Fruit fly (Drosophila melanogaster) whole organism, embryonic: Measurements from ENCODE around the gene CG43345.

Source experiments
- Abd-B ChIP-seq: fragments of 200-800 bp; sonication (Bioruptor generic); optimal IDR thresholded peaks from 2 replicates; lab custom pipeline; 2018; ENCODE audit warnings: missing biosample characterization, mild to moderate bottlenecking, missing genetic modification characterization, moderate library complexity
- Adf1 ChIP-seq: fragments of 200-800 bp; sonication (Bioruptor generic); IDR thresholded peaks from 2 replicates; pipeline ENCODE4 v1.3.6; 2022; ENCODE audit warnings: missing biosample characterization, missing genetic modification characterization
- B-H2 ChIP-seq: fragments of 200-800 bp; sonication (Bioruptor generic); optimal IDR thresholded peaks from 2 replicates; lab custom pipeline; 2018; ENCODE audit warnings: missing biosample characterization, mild to moderate bottlenecking, missing genetic modification characterization
- Bgb ChIP-seq: fragments of 200-800 bp; sonication (Bioruptor generic); IDR thresholded peaks from 2 replicates; pipeline ENCODE4 v1.3.6; 2022; ENCODE audit warnings: missing biosample characterization, missing genetic modification characterization; ENCODE audit not compliant: partially characterized antibody
- CG11247 ChIP-seq: fragments of 200-800 bp; sonication (Bioruptor generic); IDR thresholded peaks from 2 replicates; pipeline ENCODE4 v1.3.6; 2022; ENCODE audit warnings: missing biosample characterization, missing genetic modification characterization
- CG11456 ChIP-seq: fragments of 200-800 bp; sonication (Bioruptor generic); IDR thresholded peaks from 3 replicates; pipeline ENCODE4 v1.3.6; 2022; ENCODE audit warnings: missing biosample characterization, missing genetic modification characterization
- CG11695 ChIP-seq: fragments of 200-800 bp; sonication (Bioruptor generic); IDR thresholded peaks from 3 replicates; pipeline ENCODE4 v1.3.6; 2022; ENCODE audit warnings: missing biosample characterization, missing genetic modification characterization
- CG12104 ChIP-seq: fragments of 200-800 bp; sonication (Bioruptor generic); optimal IDR thresholded peaks from 3 replicates; lab custom pipeline; 2016; ENCODE audit warnings: missing biosample characterization, missing genetic modification characterization
- CG13624 ChIP-seq: fragments of 200-800 bp; sonication (Bioruptor generic); optimal IDR thresholded peaks from 2 replicates; lab custom pipeline; 2016; ENCODE audit warnings: missing biosample characterization, missing genetic modification characterization
- CG17568 ChIP-seq: fragments of 200-800 bp; sonication (Bioruptor generic); optimal IDR thresholded peaks from 2 replicates; lab custom pipeline; 2018; ENCODE audit warnings: missing biosample characterization, mild to moderate bottlenecking, missing genetic modification characterization, moderate library complexity
- CG17612 ChIP-seq: fragments of 200-800 bp; sonication (Bioruptor generic); IDR thresholded peaks from 2 replicates; pipeline ENCODE4 v1.3.6; 2022; ENCODE audit warnings: missing biosample characterization, missing genetic modification characterization
- CG2129 ChIP-seq: fragments of 200-800 bp; sonication (Bioruptor generic); IDR thresholded peaks from 2 replicates; pipeline ENCODE4 v1.3.6; 2022; ENCODE audit warnings: missing biosample characterization, missing genetic modification characterization; ENCODE audit not compliant: partially characterized antibody
- CG30403 ChIP-seq: fragments of 200-800 bp; sonication (Bioruptor generic); optimal IDR thresholded peaks from 3 replicates; lab custom pipeline; 2016; ENCODE audit warnings: missing biosample characterization, missing genetic modification characterization
- CG30431 ChIP-seq: fragments of 200-800 bp; sonication (Bioruptor generic); optimal IDR thresholded peaks from 2 replicates; lab custom pipeline; 2017; ENCODE audit warnings: missing biosample characterization, missing genetic modification characterization
- CG3847 ChIP-seq: fragments of 200-800 bp; sonication (Bioruptor generic); IDR thresholded peaks from 2 replicates; pipeline ENCODE4 v1.3.6; 2022; ENCODE audit warnings: missing biosample characterization, missing genetic modification characterization
- CG6272 ChIP-seq: fragments of 200-800 bp; sonication (Bioruptor generic); IDR thresholded peaks from 2 replicates; pipeline ENCODE4 v1.3.6; 2022; ENCODE audit warnings: missing biosample characterization, missing genetic modification characterization
- CG6791 ChIP-seq: fragments of 200-800 bp; sonication (Bioruptor generic); IDR thresholded peaks from 3 replicates; pipeline ENCODE4 v1.3.6; 2022; ENCODE audit warnings: missing biosample characterization, missing genetic modification characterization; ENCODE audit not compliant: partially characterized antibody
- CG9437 ChIP-seq: fragments of 200-800 bp; sonication (Bioruptor generic); optimal IDR thresholded peaks from 2 replicates; lab custom pipeline; 2018; ENCODE audit warnings: missing biosample characterization, mild to moderate bottlenecking, missing genetic modification characterization
- CHES-1-like ChIP-seq: fragments of 200-800 bp; sonication (Bioruptor generic); optimal IDR thresholded peaks from 2 replicates; lab custom pipeline; 2016; ENCODE audit warnings: missing biosample characterization, missing genetic modification characterization
- CoRest ChIP-seq: fragments of 200-800 bp; sonication (Bioruptor generic); optimal IDR thresholded peaks from 3 replicates; lab custom pipeline; 2018; ENCODE audit warnings: missing biosample characterization, mild to moderate bottlenecking, missing genetic modification characterization, moderate library complexity
- HLH4C ChIP-seq: fragments of 200-800 bp; sonication (Bioruptor generic); IDR thresholded peaks from 3 replicates; pipeline ENCODE4 v1.3.6; 2022; ENCODE audit warnings: missing biosample characterization, missing genetic modification characterization; ENCODE audit not compliant: partially characterized antibody
- Myb ChIP-seq: fragments of 200-800 bp; sonication (Bioruptor generic); optimal IDR thresholded peaks from 2 replicates; lab custom pipeline; 2016; ENCODE audit warnings: missing biosample characterization, missing genetic modification characterization
- PHDP ChIP-seq: fragments of 200-800 bp; sonication (Bioruptor generic); optimal IDR thresholded peaks from 3 replicates; lab custom pipeline; 2018; ENCODE audit warnings: missing biosample characterization, mild to moderate bottlenecking, missing genetic modification characterization, moderate library complexity
- ap ChIP-seq: fragments of 200-800 bp; sonication (Bioruptor generic); IDR thresholded peaks from 2 replicates; pipeline ENCODE4 v1.3.6; 2022; ENCODE audit warnings: missing biosample characterization, missing genetic modification characterization
- ato ChIP-seq: fragments of 200-800 bp; sonication (Bioruptor generic); IDR thresholded peaks from 2 replicates; pipeline ENCODE4 v1.3.6; 2022; ENCODE audit warnings: missing biosample characterization, missing genetic modification characterization; ENCODE audit not compliant: partially characterized antibody
- cas ChIP-seq: fragments of 200-800 bp; sonication (Bioruptor generic); IDR thresholded peaks from 2 replicates; pipeline ENCODE4 v1.3.6; 2022; ENCODE audit warnings: missing biosample characterization, missing genetic modification characterization
- chif ChIP-seq, 2 experiments: fragments of 200-800 bp; sonication (Bioruptor generic); optimal IDR thresholded peaks; 3 replicates each; lab custom pipeline; 2016; ENCODE audit warnings: missing biosample characterization in 2 of 2, missing genetic modification characterization in 2 of 2
- chinmo ChIP-seq: fragments of 200-800 bp; sonication (Bioruptor generic); IDR thresholded peaks from 4 replicates; pipeline ENCODE4 v1.3.6; 2022; ENCODE audit warnings: missing biosample characterization, missing genetic modification characterization; ENCODE audit not compliant: partially characterized antibody
- dm ChIP-seq: fragments of 200-800 bp; sonication (Bioruptor generic); optimal IDR thresholded peaks from 3 replicates; lab custom pipeline; 2016; ENCODE audit warnings: missing biosample characterization, missing genetic modification characterization
- eyg ChIP-seq: fragments of 200-800 bp; sonication (Bioruptor generic); optimal IDR thresholded peaks from 3 replicates; lab custom pipeline; 2016; ENCODE audit warnings: missing biosample characterization, missing genetic modification characterization
- fd102C ChIP-seq: fragments of 200-800 bp; sonication (Bioruptor generic); optimal IDR thresholded peaks from 2 replicates; lab custom pipeline; 2018; ENCODE audit warnings: missing biosample characterization, mild to moderate bottlenecking, missing genetic modification characterization, moderate library complexity
- ind ChIP-seq: fragments of 200-800 bp; sonication (Bioruptor generic); optimal IDR thresholded peaks from 3 replicates; lab custom pipeline; 2016; ENCODE audit warnings: missing biosample characterization, missing genetic modification characterization
- ken ChIP-seq: fragments of 200-800 bp; sonication (Bioruptor generic); IDR thresholded peaks from 3 replicates; pipeline ENCODE4 v1.3.6; 2022; ENCODE audit warnings: missing biosample characterization, missing genetic modification characterization
- mam ChIP-seq: fragments of 200-800 bp; sonication (Bioruptor generic); optimal IDR thresholded peaks from 3 replicates; lab custom pipeline; 2016; ENCODE audit warnings: missing biosample characterization, missing genetic modification characterization
- phol ChIP-seq: fragments of 200-800 bp; sonication (Bioruptor generic); optimal IDR thresholded peaks from 3 replicates; lab custom pipeline; 2018; ENCODE audit warnings: missing biosample characterization, mild to moderate bottlenecking, missing genetic modification characterization, moderate library complexity
- prd ChIP-seq, 3 experiments: fragments of >200 bp in 2 of 3; fragments of 200-800 bp in 1 of 3; sonication (Bioruptor generic) in 1 of 3; optimal IDR thresholded peaks in 2 of 3; IDR thresholded peaks in 1 of 3; 2 replicates in 2 of 3; 3 replicates in 1 of 3; pipeline versions ENCODE4 v1.3.6 to Lab custom; 2017 to 2022; ENCODE audit warnings: missing biosample characterization in 1 of 3, missing genetic modification characterization in 1 of 3
- pzg ChIP-seq: fragments of 200-800 bp; sonication (Bioruptor generic); optimal IDR thresholded peaks from 3 replicates; lab custom pipeline; 2018; ENCODE audit warnings: missing biosample characterization, mild to moderate bottlenecking, missing genetic modification characterization, moderate library complexity
- sens ChIP-seq: fragments of 200-800 bp; sonication (Bioruptor generic); peaks from one replicate; lab custom pipeline; 2016; ENCODE audit warnings: missing biosample characterization, missing genetic modification characterization
- seq ChIP-seq: fragments of 200-800 bp; sonication (Bioruptor generic); IDR thresholded peaks from 2 replicates; pipeline ENCODE4 v1.3.6; 2022; ENCODE audit warnings: missing biosample characterization, missing genetic modification characterization
- sob ChIP-seq: fragments of 200-800 bp; sonication (Bioruptor generic); IDR thresholded peaks from 2 replicates; pipeline ENCODE4 v1.3.6; 2022; ENCODE audit warnings: missing biosample characterization, missing genetic modification characterization
- stwl ChIP-seq: fragments of 200-800 bp; sonication (Bioruptor generic); optimal IDR thresholded peaks from 3 replicates; lab custom pipeline; 2018; ENCODE audit warnings: missing biosample characterization, mild to moderate bottlenecking, missing genetic modification characterization, moderate library complexity
- tio ChIP-seq: fragments of 200-800 bp; sonication (Bioruptor generic); optimal IDR thresholded peaks from 2 replicates; lab custom pipeline; 2017; ENCODE audit warnings: missing biosample characterization, missing genetic modification characterization, inconsistent platforms
- tll ChIP-seq, 2 experiments: fragments of 200-800 bp in 1 of 2; fragments of >200 bp in 1 of 2; sonication (Bioruptor generic) in 1 of 2; optimal IDR thresholded peaks; 2 replicates each; lab custom pipeline; 2017 to 2019; ENCODE audit warnings: missing biosample characterization in 2 of 2, missing genetic modification characterization in 2 of 2, mild to moderate bottlenecking in 1 of 2, moderate library complexity in 1 of 2
- vfl ChIP-seq: fragments of 200-800 bp; sonication (Bioruptor generic); optimal IDR thresholded peaks from 2 replicates; lab custom pipeline; 2016; ENCODE audit warnings: missing biosample characterization, missing genetic modification characterization
- vvl ChIP-seq: fragments of 200-800 bp; sonication (Bioruptor generic); IDR thresholded peaks from 2 replicates; pipeline ENCODE4 v1.3.6; 2022; ENCODE audit warnings: missing biosample characterization, missing genetic modification characterization
- zen2 ChIP-seq: fragments of 200-800 bp; sonication (Bioruptor generic); IDR thresholded peaks from 3 replicates; pipeline ENCODE4 v1.3.6; 2022; ENCODE audit warnings: missing biosample characterization, missing genetic modification characterization; ENCODE audit not compliant: partially characterized antibody
- zfh1 ChIP-seq: fragments of 200-800 bp; sonication (Bioruptor generic); IDR thresholded peaks from 3 replicates; pipeline ENCODE4 v1.3.6; 2022; ENCODE audit warnings: missing biosample characterization, missing genetic modification characterization

Gene CG43345

dm6 chr2L:21156156-21157040 is 12.0 kb downstream of the CG43345 start, which contains the start of the genes Mpp6 and E2f2 (continued):
- TF ChIP-seq zen2 (GFP tag; lab: Robert Waterston, UW) = peak; percentile 83
- peak; percentile 89 for TF ChIP-seq Bgb
- no peak for TF ChIP-seq prd (optimal IDR thresholded peaks at IDR 0.05; lab: Kevin White, UChicago)
- peak; percentile 54 for TF ChIP-seq prd (GFP tag; IDR thresholded peaks at IDR 0.05; lab: Robert Waterston, UW)
- TF ChIP-seq CG12104 (GFP tag; lab: Kevin White, UChicago) = peak; percentile 15
- TF ChIP-seq Adf1 (GFP tag; lab: Robert Waterston, UW) = peak; percentile 23; the same call in 1 of the 2 replicates
- TF ChIP-seq Abd-B (GFP tag; lab: Kevin White, UChicago) = no peak
- peak; percentile 71 for TF ChIP-seq CG11247 (GFP tag; lab: Robert Waterston, UW)
- no peak for TF ChIP-seq CG30431 (GFP tag; lab: Kevin White, UChicago)
- TF ChIP-seq ato (GFP tag; lab: Robert Waterston, UW) = peak; percentile 82
- TF ChIP-seq sob (GFP tag; lab: Robert Waterston, UW) = peak; percentile 86
- TF ChIP-seq dm (GFP tag; lab: Kevin White, UChicago) = peak; percentile 75
- no peak for TF ChIP-seq chif (GFP tag; optimal IDR thresholded peaks at IDR 0.05; lab: Kevin White, UChicago)
- peak; percentile 92 for TF ChIP-seq phol (tag; lab: Kevin White, UChicago)
- TF ChIP-seq CG11695 (GFP tag; lab: Robert Waterston, UW) = no peak
- TF ChIP-seq CG13624 (GFP tag; lab: Kevin White, UChicago) = peak; percentile 64
- TF ChIP-seq ap (GFP tag; lab: Robert Waterston, UW) = no peak
- TF ChIP-seq sens = peak; percentile 70
- peak; percentile 46 for TF ChIP-seq stwl
- TF ChIP-seq ken = peak; percentile 75
- peak; percentile 41 for TF ChIP-seq tio
- TF ChIP-seq eyg (GFP tag; lab: Kevin White, UChicago) = no peak
- TF ChIP-seq CG30403 (GFP tag; lab: Kevin White, UChicago) = peak; percentile 51
- peak; percentile 78 for TF ChIP-seq pzg (GFP tag; lab: Kevin White, UChicago)
- peak; percentile 89 for TF ChIP-seq CG6791 (GFP tag; lab: Robert Waterston, UW)
- TF ChIP-seq tll (GFP tag; optimal IDR thresholded peaks at IDR 0.05; lab: Kevin White, UChicago) = no peak
- peak; percentile 58; the same call in 2 of the 3 replicates for TF ChIP-seq zfh1 (GFP tag; lab: Robert Waterston, UW)
- no peak for TF ChIP-seq fd102C (GFP tag; lab: Kevin White, UChicago)
- peak; percentile 27 for TF ChIP-seq CG9437 (GFP tag; lab: Kevin White, UChicago)
- TF ChIP-seq HLH4C (GFP tag; lab: Robert Waterston, UW) = peak; percentile 77
- peak; percentile 59; the same call in 2 of the 3 replicates for TF ChIP-seq CG11456
- TF ChIP-seq vfl (GFP tag; lab: Kevin White, UChicago) = peak; percentile 4
- TF ChIP-seq B-H2 (GFP tag; lab: Kevin White, UChicago) = peak; percentile 61
- peak; percentile 22 for TF ChIP-seq CoRest (tag; lab: Kevin White, UChicago)
- TF ChIP-seq ind (GFP tag; lab: Kevin White, UChicago) = peak; percentile 2
- peak; percentile 65 for TF ChIP-seq CG2129 (GFP tag; lab: Robert Waterston, UW)
- peak; percentile 63; the same call in 1 of the 2 replicates for TF ChIP-seq vvl (GFP tag; lab: Robert Waterston, UW)
- TF ChIP-seq CG17612 (GFP tag; lab: Robert Waterston, UW) = peak; percentile 3; the same call in 1 of the 2 replicates
- peak; percentile 80; the same call in 2 of the 4 replicates for TF ChIP-seq chinmo (GFP tag; lab: Robert Waterston, UW)
- peak; percentile 27; the same call in 1 of the 2 replicates for TF ChIP-seq cas (GFP tag; lab: Robert Waterston, UW)
- TF ChIP-seq CG3847 (GFP tag; lab: Robert Waterston, UW) = peak; percentile 82
- TF ChIP-seq PHDP (tag; lab: Kevin White, UChicago) = no peak
- TF ChIP-seq CHES-1-like = peak; percentile 6
- TF ChIP-seq seq = 0 out of 2 replicates have a peak, but pooled peaks have one; percentile 25
- peak; percentile 50; the same call in 1 of the 2 replicates for TF ChIP-seq CG6272
- TF ChIP-seq mam (GFP tag; lab: Kevin White, UChicago) = peak; percentile 58
- peak; percentile 33 for TF ChIP-seq Myb (GFP tag; lab: Kevin White, UChicago)
- no peak for TF ChIP-seq CG17568 (GFP tag; lab: Kevin White, UChicago)
